Fruit fly (Drosophila melanogaster) whole organism, wandering third instar larva: ENCODE measurements around the gene THG.

Experiments used
- Abd-B ChIP-seq: fragments of >200 bp; optimal IDR thresholded peaks from 2 replicates; lab custom pipeline; 2017; ENCODE audit warnings: missing biosample characterization, missing genetic modification characterization
- CG32264 ChIP-seq: fragments of 200-800 bp; sonication (Bioruptor generic); optimal IDR thresholded peaks from 2 replicates; lab custom pipeline; 2016; ENCODE audit warnings: missing biosample characterization, missing genetic modification characterization
- CG9705 ChIP-seq: fragments of 200-800 bp; sonication (Bioruptor generic); optimal IDR thresholded peaks from 2 replicates; lab custom pipeline; 2018; ENCODE audit warnings: missing biosample characterization, mild to moderate bottlenecking, missing genetic modification characterization
- CrebA ChIP-seq: fragments of 200-800 bp; sonication (Bioruptor generic); optimal IDR thresholded peaks from 2 replicates; lab custom pipeline; 2016; ENCODE audit warnings: missing biosample characterization, mild to moderate bottlenecking, missing genetic modification characterization, borderline replicate concordance
- Dfd ChIP-seq: fragments of >200 bp; optimal IDR thresholded peaks from 2 replicates; lab custom pipeline; 2017; ENCODE audit warnings: missing biosample characterization, missing genetic modification characterization
- Dif ChIP-seq: fragments of 200-275, 200-300 bp; sonication (Bioruptor generic); optimal IDR thresholded peaks from 2 replicates; lab custom pipeline; 2018; ENCODE audit warnings: missing biosample characterization, missing genetic modification characterization; ENCODE audit not compliant: partially characterized antibody
- GATAd ChIP-seq: sonication (Bioruptor generic); optimal IDR thresholded peaks from 2 replicates; lab custom pipeline; 2016; ENCODE audit warnings: missing biosample characterization, missing genetic modification characterization
- HLH106 ChIP-seq: fragments of 200-800 bp; optimal IDR thresholded peaks from 3 replicates; lab custom pipeline; 2019; ENCODE audit warnings: missing biosample characterization, mild to moderate bottlenecking, missing genetic modification characterization, moderate library complexity
- Hr78 ChIP-seq: fragments of >200 bp; optimal IDR thresholded peaks from 2 replicates; lab custom pipeline; 2017; ENCODE audit warnings: missing biosample characterization, missing genetic modification characterization
- Hr83 ChIP-seq: fragments of 200-300 bp; sonication (Bioruptor generic); optimal IDR thresholded peaks from 2 replicates; lab custom pipeline; 2016; ENCODE audit warnings: missing biosample characterization, mild to moderate bottlenecking, missing genetic modification characterization, moderate library complexity; ENCODE audit not compliant: poor library complexity, severe bottlenecking
- Jra ChIP-seq: sonication (Bioruptor generic); optimal IDR thresholded peaks from 2 replicates; lab custom pipeline; 2016; ENCODE audit warnings: missing biosample characterization, missing genetic modification characterization
- Mio ChIP-seq: sonication (Bioruptor generic); optimal IDR thresholded peaks from 2 replicates; lab custom pipeline; 2016; ENCODE audit warnings: missing biosample characterization, missing genetic modification characterization
- Myc ChIP-seq: fragments of >200 bp; optimal IDR thresholded peaks from 2 replicates; lab custom pipeline; 2017
- N ChIP-seq: fragments of >200 bp; optimal IDR thresholded peaks from 2 replicates; lab custom pipeline; 2018; ENCODE audit warnings: missing biosample characterization, missing external identifiers, missing genetic modification characterization
- OdsH ChIP-seq: fragments of 200-800 bp; sonication (Bioruptor generic); optimal IDR thresholded peaks from 2 replicates; lab custom pipeline; 2016; ENCODE audit warnings: missing biosample characterization, mild to moderate bottlenecking, missing genetic modification characterization
- Rel ChIP-seq, 2 experiments: fragments of 200-800 bp; sonication (Bioruptor generic) in 1 of 2; optimal IDR thresholded peaks; 2 replicates in 1 of 2; 3 replicates in 1 of 2; lab custom pipeline; 2016 to 2019; ENCODE audit warnings: mild to moderate bottlenecking in 2 of 2, missing biosample characterization in 2 of 2, missing genetic modification characterization in 2 of 2, moderate library complexity in 1 of 2
- Sp1 ChIP-seq: fragments of 200-800 bp; sonication (Bioruptor generic); optimal IDR thresholded peaks from 3 replicates; lab custom pipeline; 2019; ENCODE audit warnings: missing biosample characterization, mild to moderate bottlenecking, missing genetic modification characterization, moderate library complexity
- Vsx2 ChIP-seq: fragments of 200-300, 225-300 bp; sonication (Bioruptor generic); optimal IDR thresholded peaks from 2 replicates; lab custom pipeline; 2018; ENCODE audit warnings: missing biosample characterization, missing genetic modification characterization; ENCODE audit not compliant: partially characterized antibody
- br ChIP-seq: fragments of 200-800 bp; sonication (Bioruptor generic); optimal IDR thresholded peaks from 2 replicates; lab custom pipeline; 2016; ENCODE audit warnings: missing biosample characterization, missing genetic modification characterization
- brk ChIP-seq: fragments of 200-800 bp; sonication (Bioruptor generic); optimal IDR thresholded peaks from 2 replicates; lab custom pipeline; 2016; ENCODE audit warnings: missing biosample characterization, mild to moderate bottlenecking, missing genetic modification characterization
- dl ChIP-seq, 2 experiments: fragments of 175-275, 200-275 bp in 1 of 2; fragments of 200-275 bp in 1 of 2; sonication (Bioruptor generic); optimal IDR thresholded peaks; lab custom pipeline; 2018; ENCODE audit warnings: mild to moderate bottlenecking in 2 of 2, missing biosample characterization in 2 of 2, missing genetic modification characterization in 2 of 2, moderate library complexity in 2 of 2; ENCODE audit not compliant: partially characterized antibody in 2 of 2, insufficient read depth in 1 of 2
- dmrt93B ChIP-seq: fragments of 200-800 bp; sonication (Bioruptor generic); optimal IDR thresholded peaks from 2 replicates; lab custom pipeline; 2018; ENCODE audit warnings: missing biosample characterization, mild to moderate bottlenecking, missing genetic modification characterization
- dsf ChIP-seq: sonication (Bioruptor generic); optimal IDR thresholded peaks from 2 replicates; lab custom pipeline; 2016; ENCODE audit warnings: missing biosample characterization, missing genetic modification characterization, borderline replicate concordance
- ey ChIP-seq: fragments of 200-800 bp; sonication (Bioruptor generic); optimal IDR thresholded peaks from 2 replicates; lab custom pipeline; 2016; ENCODE audit warnings: missing biosample characterization, missing genetic modification characterization
- fru ChIP-seq: fragments of 200-800 bp; sonication (Bioruptor generic); optimal IDR thresholded peaks from 3 replicates; lab custom pipeline; 2016; ENCODE audit warnings: missing biosample characterization, mild to moderate bottlenecking, missing genetic modification characterization
- jim ChIP-seq: fragments of 175-275, 200-325 bp; sonication (Bioruptor generic); optimal IDR thresholded peaks from 2 replicates; lab custom pipeline; 2016; ENCODE audit warnings: missing biosample characterization, mild to moderate bottlenecking, missing genetic modification characterization
- lola ChIP-seq: fragments of >200 bp; optimal IDR thresholded peaks from 2 replicates; lab custom pipeline; 2017; ENCODE audit warnings: missing biosample characterization, missing genetic modification characterization
- pan ChIP-seq: fragments of >200 bp; optimal IDR thresholded peaks from 2 replicates; lab custom pipeline; 2017
- psq ChIP-seq: fragments of 200-800 bp; sonication (Bioruptor generic); optimal IDR thresholded peaks from 3 replicates; lab custom pipeline; 2017; ENCODE audit warnings: missing biosample characterization, mild to moderate bottlenecking, missing genetic modification characterization, moderate library complexity
- rgr ChIP-seq: fragments of 200-800 bp; sonication (Bioruptor generic); optimal IDR thresholded peaks from 3 replicates; lab custom pipeline; 2016; ENCODE audit warnings: missing biosample characterization, mild to moderate bottlenecking, missing genetic modification characterization
- sage ChIP-seq: fragments of 200-800 bp; sonication (Bioruptor generic); optimal IDR thresholded peaks from 2 replicates; lab custom pipeline; 2016; ENCODE audit warnings: missing biosample characterization, mild to moderate bottlenecking, missing genetic modification characterization
- usp ChIP-seq: fragments of >200 bp; optimal IDR thresholded peaks from 2 replicates; lab custom pipeline; 2017; ENCODE audit warnings: missing biosample characterization, missing genetic modification characterization

THG gene

DNA sequence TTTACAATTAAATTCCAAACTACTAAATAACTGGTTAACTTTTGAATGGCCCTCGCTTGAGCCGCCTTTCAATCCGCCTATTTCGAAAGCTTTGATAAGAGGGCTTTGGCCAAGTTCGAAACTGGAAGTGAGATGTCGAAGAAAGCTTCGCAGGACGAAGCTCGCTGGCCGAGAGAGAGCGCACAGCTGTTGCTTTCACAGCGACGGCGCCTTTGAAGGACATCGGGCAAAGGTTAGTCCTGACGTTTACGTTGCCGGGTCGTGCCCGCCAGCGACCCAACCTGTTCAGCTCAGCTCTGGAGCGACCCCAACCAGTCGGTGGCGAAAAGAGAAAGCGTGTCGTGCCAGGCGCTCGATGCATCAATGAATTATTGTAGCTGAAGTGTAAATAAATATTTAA, 2.3 kb upstream of the THG start:
- TF ChIP-seq Myc (lab: Kevin White, UChicago) (no peak), psq (GFP tag; lab: Kevin White, UChicago) (no peak), Hr83 (GFP tag; lab: Kevin White, UChicago) (no peak), sage (GFP tag; lab: Kevin White, UChicago) (no peak), CrebA (GFP tag; lab: Kevin White, UChicago) (no peak), dmrt93B (GFP tag; lab: Kevin White, UChicago) (no peak), GATAd (GFP tag; lab: Kevin White, UChicago) (no peak), HLH106 (tag; lab: Kevin White, UChicago) (no peak), Abd-B (GFP tag; lab: Kevin White, UChicago) (no peak), Mio (no peak), usp (GFP tag; lab: Kevin White, UChicago) (no peak), N (GFP tag; lab: Kevin White, UChicago) (no peak), CG32264 (GFP tag; lab: Kevin White, UChicago) (no peak), ey (no peak), pan (lab: Kevin White, UChicago) (no peak), Dif (no peak), Hr78 (GFP tag; lab: Kevin White, UChicago) (no peak)
- TF ChIP-seq, all 38 proteins: peak for 0

DNA sequence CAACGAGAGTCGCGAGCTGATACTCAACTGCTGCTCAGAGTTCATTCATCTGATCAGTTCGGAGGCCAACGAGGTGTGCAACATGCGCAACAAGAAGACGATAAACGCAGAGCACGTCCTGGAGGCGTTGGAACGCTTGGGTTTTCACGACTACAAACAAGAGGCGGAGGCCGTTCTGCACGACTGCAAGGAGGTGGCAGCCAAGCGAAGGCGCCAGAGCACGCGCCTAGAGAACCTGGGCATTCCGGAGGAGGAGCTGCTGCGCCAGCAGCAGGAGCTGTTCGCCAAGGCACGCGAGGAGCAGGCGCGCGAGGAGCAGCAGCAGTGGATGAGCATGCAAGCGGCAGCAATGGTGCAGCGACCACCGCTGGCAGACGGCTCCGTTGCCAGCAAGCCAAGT, 1.5 kb downstream of the THG start:
- TF ChIP-seq sage (GFP tag; lab: Kevin White, UChicago) (no peak), Myc (lab: Kevin White, UChicago) (no peak), N (GFP tag; lab: Kevin White, UChicago) (no peak), lola (no peak), CG32264 (GFP tag; lab: Kevin White, UChicago) (no peak), usp (GFP tag; lab: Kevin White, UChicago) (no peak), OdsH (no peak), Rel (GFP tag; optimal IDR thresholded peaks at IDR 0.05; lab: Kevin White, UChicago) (no peak), Rel (tag; optimal IDR thresholded peaks at IDR 0.05; lab: Kevin White, UChicago) (no peak), Jra (GFP tag; lab: Kevin White, UChicago) (no peak), Vsx2 (GFP tag; lab: Kevin White, UChicago) (no peak), dsf (GFP tag; lab: Kevin White, UChicago) (no peak), Dif (no peak), CrebA (GFP tag; lab: Kevin White, UChicago) (no peak), Dfd (GFP tag; lab: Kevin White, UChicago) (no peak), pan (lab: Kevin White, UChicago) (no peak)

DNA sequence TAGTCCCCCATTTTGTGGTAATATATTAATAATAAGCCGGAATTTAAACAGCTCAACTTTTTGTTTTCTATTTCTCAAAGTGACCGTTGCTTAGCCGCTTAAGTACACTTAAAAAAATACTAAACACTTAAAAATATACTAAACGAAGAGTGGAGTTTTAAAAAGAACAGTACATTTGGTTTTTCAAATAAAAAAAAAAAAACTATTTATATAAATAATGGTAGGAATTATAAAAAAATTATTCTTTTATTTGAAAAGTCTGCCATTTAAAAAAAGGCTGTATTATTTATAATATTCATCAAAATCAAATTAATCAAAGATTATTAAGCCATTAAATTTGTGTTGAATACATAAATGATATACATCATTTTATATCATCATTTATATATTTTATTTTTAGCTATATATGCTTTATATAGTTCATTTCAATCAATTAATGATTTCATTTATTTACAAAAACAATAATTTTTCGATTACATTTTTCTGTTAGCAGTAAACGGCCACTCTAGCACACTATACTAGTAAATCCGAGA, 2.1 kb downstream of the THG start, which contains the start of the genes Ankrd49 and NC2beta:
Gene Ankrd49, minus strand, starts transcription at position 101 of the 533 bp plus-strand sequence.
Gene NC2beta, plus strand, starts transcription at position 483 of the 533 bp plus-strand sequence.
- TF ChIP-seq fru (no peak), sage (GFP tag; lab: Kevin White, UChicago) (no peak), usp (GFP tag; lab: Kevin White, UChicago) (no peak), dmrt93B (GFP tag; lab: Kevin White, UChicago) (no peak), Jra (GFP tag; lab: Kevin White, UChicago) (no peak), psq (GFP tag; lab: Kevin White, UChicago) (no peak), CrebA (GFP tag; lab: Kevin White, UChicago) (no peak), Rel (GFP tag; optimal IDR thresholded peaks at IDR 0.05; lab: Kevin White, UChicago) (no peak), Rel (tag; optimal IDR thresholded peaks at IDR 0.05; lab: Kevin White, UChicago) (no peak), OdsH (no peak)

DNA sequence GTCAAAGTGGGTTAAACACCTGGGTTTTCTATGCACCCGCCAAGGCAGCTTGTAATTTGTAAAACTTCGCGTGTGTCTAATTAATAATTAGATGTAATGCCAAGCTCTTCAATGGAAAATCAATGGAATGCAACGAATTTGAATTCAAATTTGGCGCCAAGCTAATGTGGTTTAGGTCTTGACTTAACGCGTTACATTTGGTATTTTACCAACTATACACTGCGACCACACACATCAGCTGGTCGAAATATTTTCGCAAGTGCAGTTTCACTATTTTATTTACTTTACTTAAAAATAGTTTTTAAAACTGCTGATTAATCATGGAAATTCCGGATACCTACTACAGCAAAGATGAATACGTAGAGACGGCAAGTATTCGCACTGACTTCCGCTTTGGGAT, 4.0 kb downstream of the THG start, which contains the start of gene DCTN5-p25:
Gene DCTN5-p25, plus strand, starts transcription at position 229 of the 400 bp plus-strand sequence.
- TF ChIP-seq CrebA (GFP tag; lab: Kevin White, UChicago) (no peak), fru (no peak), lola (no peak), br (GFP tag; lab: Kevin White, UChicago) (no peak), Dfd (GFP tag; lab: Kevin White, UChicago) (no peak), Vsx2 (GFP tag; lab: Kevin White, UChicago) (no peak), Hr78 (GFP tag; lab: Kevin White, UChicago) (no peak), dl (GFP tag; optimal IDR thresholded peaks at IDR 0.05; lab: Kevin White, UChicago; ENCODE audit: insufficient read depth in 1 of 2, partially characterized antibody in 2 of 2) (no peak), CG9705 (no peak), Jra (GFP tag; lab: Kevin White, UChicago) (no peak), Abd-B (GFP tag; lab: Kevin White, UChicago) (no peak), Sp1 (GFP tag; lab: Kevin White, UChicago) (no peak), dmrt93B (GFP tag; lab: Kevin White, UChicago) (no peak), Hr83 (GFP tag; lab: Kevin White, UChicago) (no peak), jim (no peak), ey (no peak), CG32264 (GFP tag; lab: Kevin White, UChicago) (no peak), rgr (no peak), brk (GFP tag; lab: Kevin White, UChicago) (no peak)
